Fruit fly (Drosophila melanogaster): ENCODE data around the gene MRG15.

- TF ChIP-seq CG7101 (tag; optimal IDR thresholded peaks at IDR 0.05) (no peak), pad (GFP tag; optimal IDR thresholded peaks at IDR 0.05) (no peak), CG11617 (GFP tag; optimal IDR thresholded peaks at IDR 0.05) (no peak), bab1 (GFP tag; optimal IDR thresholded peaks at IDR 0.05) (no peak), kay (GFP tag; ENCODE audit: borderline replicate concordance) (no peak), CG5204 (GFP tag; optimal IDR thresholded peaks at IDR 0.05) (no peak), Clk (GFP tag; optimal IDR thresholded peaks at IDR 0.05) (no peak), ovo (GFP tag; optimal IDR thresholded peaks at IDR 0.05) (no peak), CG33017 (tag; optimal IDR thresholded peaks at IDR 0.05) (no peak)
Measured at dm6 chr3R:15268856-15269255, 9.1 kb downstream of the MRG15 start.

Data from whole organism, adult.